Worm (Caenorhabditis elegans) whole organism, early embryonic: ENCODE results near the gene phlp-2.

Experiments used
- B0310.2 ChIP-seq: sonication (generic microtip); optimal IDR thresholded peaks from 2 replicates; lab custom pipeline; 2016; ENCODE audit warnings: mild to moderate bottlenecking, missing genetic modification characterization, missing compliant biosample characterization
- F13C5.2 ChIP-seq: sonication (generic microtip); optimal IDR thresholded peaks from 2 replicates; lab custom pipeline; 2017; ENCODE audit warnings: mild to moderate bottlenecking, missing genetic modification characterization, inconsistent platforms, missing compliant biosample characterization
- aly-1 ChIP-seq: sonication (generic microtip); optimal IDR thresholded peaks from 2 replicates; lab custom pipeline; 2016; ENCODE audit warnings: missing genetic modification characterization, missing compliant biosample characterization
- ama-1 ChIP-seq: fragments of 150-350 bp; optimal IDR thresholded peaks from 2 replicates; lab custom pipeline; 2014
- ceh-13 ChIP-seq: fragments of 200-800 bp; sonication (Bioruptor generic); optimal IDR thresholded peaks from 2 replicates; lab custom pipeline; 2018; ENCODE audit warnings: mild to moderate bottlenecking, missing genetic modification characterization, missing compliant biosample characterization
- ceh-36 ChIP-seq: sonication (generic microtip); optimal IDR thresholded peaks from 2 replicates; lab custom pipeline; 2016; ENCODE audit warnings: missing genetic modification characterization, inconsistent platforms, missing compliant biosample characterization
- ets-7 ChIP-seq: sonication (generic microtip); optimal IDR thresholded peaks from 2 replicates; lab custom pipeline; 2016; ENCODE audit warnings: missing genotype, missing genetic modification characterization, missing compliant biosample characterization
- flt-1 ChIP-seq: fragments of 200-800 bp; sonication (Bioruptor generic); IDR thresholded peaks from 2 replicates; pipeline ENCODE4 v1.3.6; 2022; ENCODE audit warnings: missing genetic modification characterization, missing compliant biosample characterization
- hmbx-1 ChIP-seq: sonication (generic microtip); optimal IDR thresholded peaks from 2 replicates; lab custom pipeline; 2016; ENCODE audit warnings: mild to moderate bottlenecking, missing genetic modification characterization, missing compliant biosample characterization
- hmg-4 ChIP-seq: fragments of 200-800 bp; sonication (Bioruptor generic); optimal IDR thresholded peaks from 2 replicates; lab custom pipeline; 2018; ENCODE audit warnings: mild to moderate bottlenecking, missing genetic modification characterization, missing compliant biosample characterization
- hnd-1 ChIP-seq: sonication (generic microtip); optimal IDR thresholded peaks from 2 replicates; lab custom pipeline; 2016; ENCODE audit warnings: missing genetic modification characterization, missing compliant biosample characterization
- pes-1 ChIP-seq: fragments of 200-800 bp; sonication (Bioruptor generic); IDR thresholded peaks from 2 replicates; pipeline ENCODE4 v1.3.6; 2022; ENCODE audit warnings: missing genetic modification reagents, missing genetic modification characterization, missing compliant biosample characterization
- scrt-1 ChIP-seq: fragments of 200-800 bp; sonication (Bioruptor generic); IDR thresholded peaks from 2 replicates; pipeline ENCODE4 v1.3.6; 2022; ENCODE audit warnings: missing genetic modification characterization, missing compliant biosample characterization
- sea-1 ChIP-seq: fragments of 200-800 bp; sonication (Bioruptor generic); conservative IDR thresholded peaks from 2 replicates; pipeline ENCODE4 v1.3.6; 2022; ENCODE audit warnings: missing genetic modification characterization, missing compliant biosample characterization
- tbx-11 ChIP-seq: fragments of 200-800 bp; sonication (Bioruptor generic); IDR thresholded peaks from 2 replicates; pipeline ENCODE4 v1.3.6; 2022; ENCODE audit warnings: missing genetic modification characterization, missing compliant biosample characterization
- tbx-37 ChIP-seq: fragments of 200-800 bp; sonication (Bioruptor generic); conservative IDR thresholded peaks from 2 replicates; pipeline ENCODE4 v1.3.6; 2022; ENCODE audit warnings: missing genetic modification reagents, missing genetic modification characterization, missing compliant biosample characterization
- tra-4 ChIP-seq: sonication (generic microtip); optimal IDR thresholded peaks from 2 replicates; lab custom pipeline; 2017; ENCODE audit warnings: missing genetic modification characterization, missing compliant biosample characterization

phlp-2 gene

DNA sequence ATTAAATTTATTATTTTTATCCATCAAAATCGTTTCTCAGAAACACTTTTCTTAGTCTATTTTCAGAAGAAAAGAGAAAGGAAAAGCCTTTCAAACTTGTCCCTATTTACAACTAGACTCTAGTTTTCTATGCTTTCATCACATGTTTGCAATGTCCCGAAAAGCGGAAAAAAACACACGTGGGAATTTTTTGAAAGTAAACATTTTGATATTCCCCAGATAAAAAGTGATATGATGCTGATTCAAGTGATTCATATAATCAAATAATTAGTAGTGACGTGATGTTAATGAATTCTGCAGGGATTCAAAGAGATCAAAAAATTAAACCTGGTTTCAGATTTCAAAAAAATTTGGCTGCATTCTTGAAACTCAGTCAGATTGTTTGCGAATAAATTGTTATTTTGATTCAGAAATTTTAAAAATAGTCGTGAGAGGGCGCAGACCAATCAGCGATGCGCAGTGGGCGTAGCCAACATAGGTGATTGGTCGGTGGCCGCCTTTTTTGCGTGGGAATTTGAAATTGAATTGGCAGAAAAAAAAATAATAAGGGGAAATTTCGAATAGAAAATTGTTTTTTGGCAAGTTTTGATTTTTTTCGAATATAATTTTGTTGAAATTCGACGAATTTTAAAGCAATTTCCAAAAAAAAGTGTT lies 25.5 kb downstream of the phlp-2 start:
- TF ChIP-seq F13C5.2 (tag; lab: Kevin White, UChicago): no peak
- no peak for TF ChIP-seq tra-4 (tag; lab: Kevin White, UChicago)
- TF ChIP-seq ets-7 (tag; lab: Kevin White, UChicago): no peak
- TF ChIP-seq hmg-4 (GFP tag; lab: Kevin White, UChicago): no peak
- no peak for TF ChIP-seq pes-1 (GFP tag; lab: Robert Waterston, UW)
- TF ChIP-seq sea-1: no peak
- TF ChIP-seq hnd-1: no peak
- TF ChIP-seq tbx-11: no peak
- no peak for TF ChIP-seq scrt-1
- no peak for TF ChIP-seq ama-1 (lab: Kevin White, UChicago)

DNA sequence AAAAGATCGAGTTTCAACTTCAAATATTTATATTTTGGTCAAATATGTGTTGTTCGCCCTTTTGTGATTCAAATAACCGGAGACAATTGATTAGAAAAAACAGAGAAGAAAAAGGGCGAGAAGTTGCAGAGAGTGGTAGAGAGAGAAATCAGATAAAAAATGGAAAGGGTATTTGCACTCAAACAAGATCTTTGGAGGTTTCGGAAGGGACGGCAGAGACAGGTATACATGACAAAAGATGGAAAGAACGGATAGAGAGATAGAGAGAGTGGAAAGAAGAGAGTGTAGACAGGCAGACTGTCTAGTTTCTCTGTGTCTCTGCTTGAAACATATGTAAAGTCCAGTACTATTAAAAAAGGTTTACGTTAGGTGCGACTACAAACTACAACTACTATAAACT lies 26.9 kb downstream of the phlp-2 start:
- no peak for TF ChIP-seq sea-1
- no peak for TF ChIP-seq ets-7 (tag; lab: Kevin White, UChicago)
- no peak for TF ChIP-seq scrt-1
- no peak for TF ChIP-seq ceh-13 (GFP tag; lab: Kevin White, UChicago)
- no peak for TF ChIP-seq hnd-1
- TF ChIP-seq hmbx-1 (tag; lab: Kevin White, UChicago): no peak

DNA sequence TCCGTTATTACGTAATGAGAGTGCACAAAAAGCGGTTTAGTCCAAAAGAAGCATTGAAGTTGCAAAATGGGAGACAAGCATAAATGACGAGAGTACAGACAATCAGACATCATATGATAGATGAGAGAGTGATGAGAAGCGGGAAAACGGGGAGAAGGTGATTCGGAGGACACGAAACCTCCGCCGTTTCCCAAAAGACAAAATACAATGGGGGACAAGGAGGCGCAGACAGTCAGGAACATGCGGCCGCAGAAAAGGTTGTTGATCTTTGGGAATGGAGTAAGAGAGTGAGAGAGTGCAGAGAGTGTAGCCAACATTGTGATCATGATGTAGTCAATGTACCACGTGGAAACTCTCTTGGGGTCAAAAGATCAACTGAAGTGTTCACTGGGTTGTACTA lies 28.4 kb downstream of the phlp-2 start:
- TF ChIP-seq ceh-13 (GFP tag; lab: Kevin White, UChicago): no peak
- TF ChIP-seq hmg-4 (GFP tag; lab: Kevin White, UChicago): peak; percentile 15
- TF ChIP-seq tra-4 (tag; lab: Kevin White, UChicago): no peak
- TF ChIP-seq hmbx-1 (tag; lab: Kevin White, UChicago): no peak

- no peak for TF ChIP-seq ama-1 (lab: Kevin White, UChicago)
- no peak for TF ChIP-seq ceh-36 (tag; lab: Kevin White, UChicago)
- no peak for TF ChIP-seq scrt-1
- TF ChIP-seq hnd-1: no peak
These were observed 30.8 kb downstream of the phlp-2 start for ce11 chrIII:4240126-4240525.

- TF ChIP-seq aly-1 (no peak), sea-1 (no peak), tbx-11 (no peak), pes-1 (GFP tag; lab: Robert Waterston, UW) (no peak), ceh-13 (GFP tag; lab: Kevin White, UChicago) (no peak), ceh-36 (tag; lab: Kevin White, UChicago) (no peak), flt-1 (GFP tag; lab: Robert Waterston, UW) (no peak), hnd-1 (no peak), ets-7 (tag; lab: Kevin White, UChicago) (no peak), scrt-1 (no peak)
These were observed 31.9 kb downstream of the phlp-2 start for ce11 chrIII:4241181-4241580.

DNA sequence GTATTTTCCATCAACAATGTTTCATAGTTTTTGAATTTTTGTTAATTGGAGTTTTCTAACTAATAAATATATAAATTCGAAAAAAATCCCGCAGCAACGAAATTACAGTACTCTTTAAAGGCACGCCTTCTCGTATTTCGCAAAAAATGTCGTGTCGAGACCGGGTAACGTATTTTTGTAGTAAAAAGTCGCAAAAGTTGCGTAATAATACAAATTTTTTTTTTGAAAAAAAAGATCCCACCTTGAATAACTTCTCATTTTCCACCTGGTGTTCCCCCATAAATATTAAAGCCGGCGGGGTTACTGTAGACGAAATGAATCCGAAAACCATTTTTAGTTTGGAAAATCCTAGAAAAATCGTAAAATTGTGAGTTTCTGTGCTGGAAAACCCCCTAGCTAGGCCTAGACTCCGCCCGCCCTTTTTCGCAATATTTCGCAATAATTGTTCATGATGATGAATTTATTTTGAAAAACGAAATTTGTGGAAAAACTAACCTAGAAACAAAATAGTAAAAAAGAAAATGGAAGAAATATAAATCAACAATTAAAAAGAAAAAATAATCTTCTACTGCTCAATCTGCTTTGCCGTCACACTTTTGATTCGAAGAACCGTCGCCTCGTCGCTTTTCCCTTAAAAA lies 33.1 kb downstream of the phlp-2 start, which contains the start of gene F43C1.7:
TSS of gene F43C1.7 (minus strand) at position 351 of the 638 bp plus-strand sequence.
- TF ChIP-seq B0310.2 (tag; lab: Kevin White, UChicago) (no peak), hnd-1 (no peak), aly-1 (no peak)

DNA sequence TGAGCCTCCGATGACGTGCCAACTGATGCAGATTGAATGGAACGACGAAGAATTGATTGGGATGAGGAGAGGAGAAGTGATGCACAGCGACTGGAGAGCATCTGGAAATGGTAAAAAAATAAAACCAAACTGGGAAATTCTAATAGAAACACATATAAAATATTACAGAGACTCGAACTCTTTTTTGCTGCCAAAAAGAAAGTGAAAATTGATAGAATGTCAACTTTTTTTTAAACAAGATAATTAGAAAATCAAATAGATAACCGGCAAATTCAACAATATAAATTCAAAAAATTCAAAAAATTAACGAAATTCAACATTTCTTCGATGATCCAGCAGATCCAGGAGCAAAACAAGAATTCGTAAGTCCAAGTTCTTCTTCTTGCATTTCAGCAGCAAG lies 34.2 kb downstream of the phlp-2 start, which contains the start of gene mrpl-21:
TSS of gene mrpl-21 (minus strand) at position 101 of the 400 bp plus-strand sequence.
- TF ChIP-seq ama-1 (lab: Kevin White, UChicago) (no peak), pes-1 (GFP tag; lab: Robert Waterston, UW) (no peak), ceh-13 (GFP tag; lab: Kevin White, UChicago) (no peak), flt-1 (GFP tag; lab: Robert Waterston, UW) (no peak), hmg-4 (GFP tag; lab: Kevin White, UChicago) (no peak), sea-1 (no peak), hmbx-1 (tag; lab: Kevin White, UChicago) (no peak), F13C5.2 (tag; lab: Kevin White, UChicago) (no peak), hnd-1 (no peak), ets-7 (tag; lab: Kevin White, UChicago) (no peak), scrt-1 (no peak), ceh-36 (tag; lab: Kevin White, UChicago) (no peak), aly-1 (no peak), tbx-11 (no peak), tbx-37 (GFP tag; lab: Robert Waterston, UW) (no peak), tra-4 (tag; lab: Kevin White, UChicago) (no peak), B0310.2 (tag; lab: Kevin White, UChicago) (no peak)

DNA sequence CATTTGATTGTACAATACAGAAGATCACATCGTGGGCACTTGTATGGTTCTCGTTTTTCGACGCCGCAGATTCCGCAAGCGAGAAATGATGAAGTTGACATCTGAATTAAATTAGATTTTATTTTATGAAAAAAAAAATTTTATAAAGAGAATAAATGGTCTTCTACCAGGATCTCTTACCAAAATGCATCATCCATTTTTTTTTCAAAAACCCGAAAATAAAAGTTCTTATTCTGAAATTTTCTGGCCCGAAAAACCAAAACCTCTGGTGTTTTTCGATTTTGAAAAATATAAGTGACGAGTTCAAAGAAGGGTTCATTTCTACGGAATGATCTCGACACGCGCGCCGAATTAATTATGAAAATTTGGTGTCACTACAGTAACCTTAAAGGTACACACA lies 35.0 kb downstream of the phlp-2 start, which contains the start of gene zhit-2:
TSS of gene zhit-2 (minus strand) at position 101 of the 400 bp plus-strand sequence.
- TF ChIP-seq tbx-37 (GFP tag; lab: Robert Waterston, UW): no peak
- TF ChIP-seq F13C5.2 (tag; lab: Kevin White, UChicago): no peak
- TF ChIP-seq B0310.2 (tag; lab: Kevin White, UChicago): no peak
- TF ChIP-seq sea-1: no peak
- TF ChIP-seq hnd-1: no peak
- no peak for TF ChIP-seq ama-1 (lab: Kevin White, UChicago)
- TF ChIP-seq tra-4 (tag; lab: Kevin White, UChicago): no peak
- no peak for TF ChIP-seq scrt-1
- no peak for TF ChIP-seq aly-1
- TF ChIP-seq ceh-36 (tag; lab: Kevin White, UChicago): no peak
- no peak for TF ChIP-seq ets-7 (tag; lab: Kevin White, UChicago)
- no peak for TF ChIP-seq pes-1 (GFP tag; lab: Robert Waterston, UW)
- TF ChIP-seq hmbx-1 (tag; lab: Kevin White, UChicago): no peak
- TF ChIP-seq ceh-13 (GFP tag; lab: Kevin White, UChicago): no peak
- no peak for TF ChIP-seq tbx-11
- no peak for TF ChIP-seq hmg-4 (GFP tag; lab: Kevin White, UChicago)
